Fruit fly (Drosophila melanogaster) whole organism, embryonic: ENCODE measurements around the gene endos.

Experiments used
- Abd-B ChIP-seq: fragments of 200-800 bp; sonication (Bioruptor generic); optimal IDR thresholded peaks from 2 replicates; lab custom pipeline; 2018; ENCODE audit warnings: missing biosample characterization, mild to moderate bottlenecking, missing genetic modification characterization, moderate library complexity
- CG10543 ChIP-seq: fragments of 200-800 bp; sonication (Bioruptor generic); optimal IDR thresholded peaks from 3 replicates; lab custom pipeline; 2017; ENCODE audit warnings: missing biosample characterization, mild to moderate bottlenecking, missing genetic modification characterization, moderate library complexity
- CG12659 ChIP-seq: fragments of 200-800 bp; sonication (Bioruptor generic); optimal IDR thresholded peaks from 3 replicates; lab custom pipeline; 2017; ENCODE audit warnings: mild to moderate bottlenecking, missing biosample characterization, missing genetic modification reagents, missing genetic modification characterization
- CG14710 ChIP-seq: fragments of 200-800 bp; sonication (Bioruptor generic); optimal IDR thresholded peaks from 3 replicates; lab custom pipeline; 2019; ENCODE audit warnings: missing biosample characterization, mild to moderate bottlenecking, missing genetic modification characterization, moderate library complexity
- CG1529 ChIP-seq: fragments of 200-800 bp; sonication (Bioruptor generic); optimal IDR thresholded peaks from 3 replicates; lab custom pipeline; 2018; ENCODE audit warnings: missing biosample characterization, missing genetic modification characterization
- CG15514 ChIP-seq: fragments of 200-800 bp; sonication (Bioruptor generic); optimal IDR thresholded peaks from 3 replicates; lab custom pipeline; 2017; ENCODE audit warnings: missing biosample characterization, missing genetic modification characterization, mild to moderate bottlenecking, moderate library complexity, missing genetic modification reagents
- CG1603 ChIP-seq: fragments of 200-800 bp; sonication (Bioruptor generic); optimal IDR thresholded peaks from 2 replicates; lab custom pipeline; 2019; ENCODE audit warnings: missing biosample characterization, mild to moderate bottlenecking, missing genetic modification characterization, moderate library complexity
- CG16813 ChIP-seq: fragments of 200-800 bp; sonication (Bioruptor generic); IDR thresholded peaks from 3 replicates; pipeline ENCODE4 v1.3.6; 2022; ENCODE audit warnings: missing biosample characterization, missing genetic modification characterization; ENCODE audit not compliant: partially characterized antibody
- CG17328 ChIP-seq: fragments of 200-800 bp; sonication (Bioruptor generic); IDR thresholded peaks from 2 replicates; pipeline ENCODE4 v1.3.6; 2022; ENCODE audit warnings: missing biosample characterization, missing genetic modification characterization
- CG2116 ChIP-seq: fragments of 200-800 bp; sonication (Bioruptor generic); optimal IDR thresholded peaks from 3 replicates; lab custom pipeline; 2018; ENCODE audit warnings: missing biosample characterization, mild to moderate bottlenecking, missing genetic modification characterization
- CG2120 ChIP-seq: fragments of 200-800 bp; sonication (Bioruptor generic); optimal IDR thresholded peaks from 3 replicates; lab custom pipeline; 2016; ENCODE audit warnings: missing biosample characterization, missing genetic modification characterization
- CG2129 ChIP-seq: fragments of 200-800 bp; sonication (Bioruptor generic); IDR thresholded peaks from 2 replicates; pipeline ENCODE4 v1.3.6; 2022; ENCODE audit warnings: missing biosample characterization, missing genetic modification characterization; ENCODE audit not compliant: partially characterized antibody
- CG3281 ChIP-seq: fragments of 200-800 bp; sonication (Bioruptor generic); optimal IDR thresholded peaks from 3 replicates; lab custom pipeline; 2017; ENCODE audit warnings: missing biosample characterization, mild to moderate bottlenecking, missing genetic modification characterization
- CG6813 ChIP-seq: fragments of 200-800 bp; sonication (Bioruptor generic); optimal IDR thresholded peaks from 2 replicates; lab custom pipeline; 2017; ENCODE audit warnings: missing biosample characterization, missing genetic modification characterization, mild to moderate bottlenecking, moderate library complexity, missing genetic modification reagents
- CoRest ChIP-seq: fragments of 200-800 bp; sonication (Bioruptor generic); optimal IDR thresholded peaks from 3 replicates; lab custom pipeline; 2018; ENCODE audit warnings: missing biosample characterization, mild to moderate bottlenecking, missing genetic modification characterization, moderate library complexity
- Dbx ChIP-seq: fragments of 200-800 bp; sonication (Bioruptor generic); IDR thresholded peaks from 3 replicates; pipeline ENCODE4 v1.3.6; 2022; ENCODE audit warnings: missing biosample characterization, missing genetic modification characterization
- Dref ChIP-seq: fragments of 200-800 bp; sonication (Bioruptor generic); IDR thresholded peaks from 2 replicates; pipeline ENCODE4 v1.3.6; 2022; ENCODE audit warnings: missing biosample characterization, missing genetic modification characterization
- Ets97D ChIP-seq: fragments of 200-800 bp; sonication (Bioruptor generic); optimal IDR thresholded peaks from 3 replicates; lab custom pipeline; 2016; ENCODE audit warnings: missing biosample characterization, missing genetic modification characterization
- H15 ChIP-seq: fragments of 200-800 bp; sonication (Bioruptor generic); IDR thresholded peaks from 3 replicates; pipeline ENCODE4 v1.3.6; 2022; ENCODE audit warnings: missing biosample characterization, missing genetic modification characterization
- H2.0 ChIP-seq: fragments of 200-800 bp; sonication (Bioruptor generic); IDR thresholded peaks from 2 replicates; pipeline ENCODE4 v1.3.6; 2022; ENCODE audit warnings: missing biosample characterization, missing genetic modification characterization
- Hmr ChIP-seq: fragments of 200-800 bp; sonication (Bioruptor generic); optimal IDR thresholded peaks from 3 replicates; lab custom pipeline; 2017; ENCODE audit warnings: mild to moderate bottlenecking, missing biosample characterization, missing genetic modification reagents, missing genetic modification characterization
- Hr78 ChIP-seq, 2 experiments: fragments of 200-800 bp in 1 of 2; fragments of >200 bp in 1 of 2; sonication (Bioruptor generic) in 1 of 2; optimal IDR thresholded peaks; 2 replicates each; lab custom pipeline; 2017 to 2019; ENCODE audit warnings: missing biosample characterization in 2 of 2, missing genetic modification characterization in 2 of 2, mild to moderate bottlenecking in 1 of 2, moderate library complexity in 1 of 2
- Hsf ChIP-seq: fragments of 200-800 bp; sonication (Bioruptor generic); optimal IDR thresholded peaks from 3 replicates; lab custom pipeline; 2016; ENCODE audit warnings: missing biosample characterization, missing genetic modification characterization
- Meics ChIP-seq: fragments of 200-800 bp; sonication (Bioruptor generic); optimal IDR thresholded peaks from 2 replicates; lab custom pipeline; 2017; ENCODE audit warnings: missing biosample characterization, mild to moderate bottlenecking, missing genetic modification characterization
- NFAT ChIP-seq: fragments of 200-800 bp; sonication (Bioruptor generic); IDR thresholded peaks from 2 replicates; pipeline ENCODE4 v1.3.6; 2022; ENCODE audit warnings: missing biosample characterization, missing genetic modification characterization
- Side ChIP-seq: fragments of 200-800 bp; sonication (Bioruptor generic); optimal IDR thresholded peaks from 2 replicates; lab custom pipeline; 2016; ENCODE audit warnings: missing biosample characterization, missing genetic modification characterization
- aop ChIP-seq: fragments of 200-800 bp; sonication (Bioruptor generic); IDR thresholded peaks from 2 replicates; pipeline ENCODE4 v1.3.6; 2022; ENCODE audit warnings: missing biosample characterization, missing genetic modification characterization
- ap ChIP-seq: fragments of 200-800 bp; sonication (Bioruptor generic); IDR thresholded peaks from 2 replicates; pipeline ENCODE4 v1.3.6; 2022; ENCODE audit warnings: missing biosample characterization, missing genetic modification characterization
- bbx ChIP-seq: fragments of 200-800 bp; sonication (Bioruptor generic); IDR thresholded peaks from 2 replicates; pipeline ENCODE4 v1.3.6; 2022; ENCODE audit warnings: missing biosample characterization, missing genetic modification characterization; ENCODE audit not compliant: partially characterized antibody
- br ChIP-seq: fragments of >200 bp; optimal IDR thresholded peaks from 2 replicates; lab custom pipeline; 2017
- caup ChIP-seq: fragments of 200-800 bp; sonication (Bioruptor generic); optimal IDR thresholded peaks from 3 replicates; lab custom pipeline; 2017; ENCODE audit warnings: missing biosample characterization, mild to moderate bottlenecking, missing genetic modification characterization, moderate library complexity; ENCODE audit not compliant: severe bottlenecking
- cg ChIP-seq: fragments of 200-800 bp; sonication (Bioruptor generic); optimal IDR thresholded peaks from 3 replicates; lab custom pipeline; 2019; ENCODE audit warnings: missing biosample characterization, mild to moderate bottlenecking, missing genetic modification characterization, moderate library complexity
- chm ChIP-seq: fragments of 200-800 bp; sonication (Bioruptor generic); IDR thresholded peaks from 2 replicates; pipeline ENCODE4 v1.3.6; 2022; ENCODE audit warnings: missing biosample characterization, missing genetic modification characterization
- dpn ChIP-seq, 2 experiments: fragments of 200-800 bp; sonication (Bioruptor generic); optimal IDR thresholded peaks; 3 replicates each; lab custom pipeline; 2016; ENCODE audit warnings: missing biosample characterization in 2 of 2, missing genetic modification characterization in 2 of 2
- grau ChIP-seq: fragments of 200-800 bp; optimal IDR thresholded peaks from 3 replicates; lab custom pipeline; 2019; ENCODE audit warnings: missing biosample characterization, mild to moderate bottlenecking, missing genetic modification characterization, moderate library complexity
- kah ChIP-seq: fragments of 200-800 bp; sonication (Bioruptor generic); optimal IDR thresholded peaks from 2 replicates; lab custom pipeline; 2018; ENCODE audit warnings: missing biosample characterization, mild to moderate bottlenecking, missing genetic modification characterization
- mam ChIP-seq: fragments of 200-800 bp; sonication (Bioruptor generic); optimal IDR thresholded peaks from 3 replicates; lab custom pipeline; 2016; ENCODE audit warnings: missing biosample characterization, missing genetic modification characterization
- p53 ChIP-seq: fragments of 200-800 bp; sonication (Bioruptor generic); optimal IDR thresholded peaks from 2 replicates; lab custom pipeline; 2016; ENCODE audit warnings: missing biosample characterization, missing genetic modification characterization
- phol ChIP-seq: fragments of 200-800 bp; sonication (Bioruptor generic); optimal IDR thresholded peaks from 3 replicates; lab custom pipeline; 2018; ENCODE audit warnings: missing biosample characterization, mild to moderate bottlenecking, missing genetic modification characterization, moderate library complexity
- pita ChIP-seq: fragments of 200-800 bp; sonication (Bioruptor generic); optimal IDR thresholded peaks from 2 replicates; lab custom pipeline; 2017; ENCODE audit warnings: missing biosample characterization, mild to moderate bottlenecking, missing genetic modification characterization
- row ChIP-seq: fragments of 200-800 bp; sonication (Bioruptor generic); IDR thresholded peaks from 3 replicates; pipeline ENCODE4 v1.3.6; 2022; ENCODE audit warnings: missing biosample characterization, missing genetic modification characterization
- sens ChIP-seq: fragments of 200-800 bp; sonication (Bioruptor generic); peaks from one replicate; lab custom pipeline; 2016; ENCODE audit warnings: missing biosample characterization, missing genetic modification characterization
- sr ChIP-seq: fragments of 200-800 bp; sonication (Bioruptor generic); IDR thresholded peaks from 3 replicates; pipeline ENCODE4 v1.3.6; 2022; ENCODE audit warnings: missing biosample characterization, missing genetic modification characterization
- ssp ChIP-seq: fragments of 200-800 bp; sonication (Bioruptor generic); IDR thresholded peaks from 2 replicates; pipeline ENCODE4 v1.3.6; 2022; ENCODE audit warnings: missing biosample characterization, missing genetic modification characterization
- tio ChIP-seq: fragments of 200-800 bp; sonication (Bioruptor generic); optimal IDR thresholded peaks from 2 replicates; lab custom pipeline; 2017; ENCODE audit warnings: missing biosample characterization, missing genetic modification characterization, inconsistent platforms
- trem ChIP-seq: fragments of 200-800 bp; optimal IDR thresholded peaks from 3 replicates; lab custom pipeline; 2019; ENCODE audit warnings: missing biosample characterization, mild to moderate bottlenecking, missing genetic modification characterization, moderate library complexity
- unc-4 ChIP-seq: fragments of 200-800 bp; sonication (Bioruptor generic); IDR thresholded peaks from 2 replicates; pipeline ENCODE4 v1.3.6; 2022; ENCODE audit warnings: missing biosample characterization, missing genetic modification characterization; ENCODE audit not compliant: partially characterized antibody
- zfh1 ChIP-seq: fragments of 200-800 bp; sonication (Bioruptor generic); IDR thresholded peaks from 3 replicates; pipeline ENCODE4 v1.3.6; 2022; ENCODE audit warnings: missing biosample characterization, missing genetic modification characterization

The endos gene

dm6 chr3L:14028485-14029384 is 2.8 kb downstream of the endos start, which contains the start of gene Ptip (continued):
- TF ChIP-seq Hr78 (GFP tag; optimal IDR thresholded peaks at IDR 0.05; lab: Kevin White, UChicago) (no peak), dpn (GFP tag; optimal IDR thresholded peaks at IDR 0.05; lab: Kevin White, UChicago) (peak; percentile 12 to 16), sr (peak; percentile 62; the same call in 2 of the 3 replicates), CG15514 (GFP tag; lab: Kevin White, UChicago) (peak; percentile 27), trem (peak; percentile 55), CG12659 (GFP tag; lab: Kevin White, UChicago) (peak; percentile 52), Hmr (GFP tag; lab: Kevin White, UChicago) (peak; percentile 54), H15 (0 out of 3 replicates have a peak, but pooled peaks have one; percentile 29), aop (GFP tag; lab: Robert Waterston, UW) (no peak), CG3281 (GFP tag; lab: Kevin White, UChicago) (no peak), CG2120 (GFP tag; lab: Kevin White, UChicago) (peak; percentile 39), CG2116 (GFP tag; lab: Kevin White, UChicago) (peak; percentile 91), Dref (GFP tag; lab: Robert Waterston, UW) (peak; percentile 94), bbx (GFP tag; lab: Robert Waterston, UW) (peak; percentile 98), Ets97D (GFP tag; lab: Kevin White, UChicago) (peak; percentile 75), CG1603 (tag; lab: Kevin White, UChicago) (no peak), ssp (GFP tag; lab: Robert Waterston, UW) (no peak), unc-4 (peak; percentile 94), ap (GFP tag; lab: Robert Waterston, UW) (no peak), CG10543 (GFP tag; lab: Kevin White, UChicago) (no peak), CG16813 (GFP tag; lab: Robert Waterston, UW) (peak; percentile 98), CoRest (tag; lab: Kevin White, UChicago) (peak; percentile 47), Abd-B (GFP tag; lab: Kevin White, UChicago) (peak; percentile 81), NFAT (peak; percentile 66), row (peak; percentile 83), Hsf (peak; percentile 14), CG17328 (GFP tag; lab: Robert Waterston, UW) (no peak), br (lab: Kevin White, UChicago) (no peak), cg (GFP tag; lab: Kevin White, UChicago) (peak; percentile 97), CG2129 (GFP tag; lab: Robert Waterston, UW) (peak; percentile 89), p53 (peak; percentile 8), CG14710 (tag; lab: Kevin White, UChicago) (peak; percentile 79), grau (tag; lab: Kevin White, UChicago) (peak; percentile 26), Meics (GFP tag; lab: Kevin White, UChicago) (no peak), tio (GFP tag; lab: Kevin White, UChicago) (no peak), CG1529 (GFP tag; lab: Kevin White, UChicago) (peak; percentile 45), Dbx (GFP tag; lab: Robert Waterston, UW) (peak; percentile 46; the same call in 1 of the 3 replicates), pita (GFP tag; lab: Kevin White, UChicago) (peak; percentile 65), chm (GFP tag; lab: Robert Waterston, UW) (peak; percentile 62), H2.0 (GFP tag; lab: Robert Waterston, UW) (peak; percentile 39; the same call in 1 of the 2 replicates), sens (GFP tag; lab: Kevin White, UChicago) (peak; percentile 49), Side (GFP tag; lab: Kevin White, UChicago) (peak; percentile 35), kah (GFP tag; lab: Kevin White, UChicago) (peak; percentile 69), zfh1 (GFP tag; lab: Robert Waterston, UW) (0 out of 3 replicates have a peak, but pooled peaks have one; percentile 34), phol (tag; lab: Kevin White, UChicago) (peak; percentile 91), CG6813 (peak; percentile 54), caup (GFP tag; lab: Kevin White, UChicago) (peak; percentile 70), mam (GFP tag; lab: Kevin White, UChicago) (peak; percentile 28)
